Worm (Caenorhabditis elegans) whole organism, L1 larva: ENCODE measurements around the gene dylt-2.

ENCODE experiments used
- C34B4.2 ChIP-seq: sonication (generic microtip); optimal IDR thresholded peaks from 2 replicates; lab custom pipeline; 2017; ENCODE audit warnings: mild to moderate bottlenecking, missing genetic modification characterization, missing compliant biosample characterization
- blmp-1 ChIP-seq: fragments of 150-350 bp; optimal IDR thresholded peaks from 2 replicates; lab custom pipeline; 2014; ENCODE audit warnings: missing biosample characterization, missing genetic modification characterization
- ceh-63 ChIP-seq: fragments of 200-800 bp; sonication (Bioruptor generic); optimal IDR thresholded peaks from 2 replicates; lab custom pipeline; 2018; ENCODE audit warnings: mild to moderate bottlenecking, missing genetic modification characterization, missing compliant biosample characterization
- ceh-8 ChIP-seq: fragments of 200-800 bp; sonication (Bioruptor generic); optimal IDR thresholded peaks from 2 replicates; lab custom pipeline; 2018; ENCODE audit warnings: mild to moderate bottlenecking, missing genetic modification characterization, moderate library complexity, missing compliant biosample characterization
- ceh-88 ChIP-seq: fragments of 200-800 bp; sonication (Bioruptor generic); IDR thresholded peaks from 2 replicates; pipeline ENCODE4 v1.3.6; 2022; ENCODE audit warnings: missing genetic modification characterization, missing compliant biosample characterization
- ceh-90 ChIP-seq: sonication (generic microtip); optimal IDR thresholded peaks from 2 replicates; lab custom pipeline; 2016; ENCODE audit warnings: missing genetic modification characterization, missing compliant biosample characterization
- efl-1 ChIP-seq, 4 experiments: fragments of 150-350 bp; optimal IDR thresholded peaks in 3 of 4; peaks in 1 of 4; 1 replicate in 1 of 4; 2 replicates in 3 of 4; lab custom pipeline; 2014; ENCODE audit warnings: missing biosample characterization in 2 of 4, missing genetic modification characterization in 2 of 4, missing genetic modification reagents in 2 of 4
- egl-27 ChIP-seq, 2 experiments: fragments of 150-350 bp in 1 of 2; sonication (generic microtip); optimal IDR thresholded peaks; 3 replicates each; lab custom pipeline; 2017 to 2018; ENCODE audit warnings: missing biosample characterization in 2 of 2, missing genetic modification characterization in 2 of 2, missing genetic modification reagents in 2 of 2
- elt-2 ChIP-seq: sonication (generic microtip); optimal IDR thresholded peaks from 2 replicates; lab custom pipeline; 2016; ENCODE audit warnings: missing genetic modification characterization, mild to moderate bottlenecking, inconsistent platforms, missing compliant biosample characterization, missing genetic modification reagents
- fkh-8 ChIP-seq: sonication (generic microtip); optimal IDR thresholded peaks from 2 replicates; lab custom pipeline; 2016; ENCODE audit warnings: mild to moderate bottlenecking, missing genetic modification characterization, missing compliant biosample characterization
- grh-1 ChIP-seq: fragments of 200-800 bp; sonication (Bioruptor generic); IDR thresholded peaks from 2 replicates; pipeline ENCODE4 v1.3.6; 2022; ENCODE audit warnings: missing genetic modification reagents, missing genetic modification characterization, missing compliant biosample characterization
- hlh-4 ChIP-seq: sonication (generic microtip); optimal IDR thresholded peaks from 2 replicates; lab custom pipeline; 2016; ENCODE audit warnings: mild to moderate bottlenecking, missing genetic modification characterization, missing compliant biosample characterization
- irx-1 ChIP-seq: sonication (generic microtip); optimal IDR thresholded peaks from 2 replicates; lab custom pipeline; 2016; ENCODE audit warnings: missing genetic modification characterization, missing compliant biosample characterization
- lin-13 ChIP-seq: fragments of 150-350 bp; optimal IDR thresholded peaks from 2 replicates; lab custom pipeline; 2014; ENCODE audit warnings: missing biosample characterization, missing genetic modification reagents, missing genetic modification characterization
- lin-14 ChIP-seq: fragments of 200-800 bp; sonication (Bioruptor generic); optimal IDR thresholded peaks from 2 replicates; lab custom pipeline; 2018; ENCODE audit warnings: mild to moderate bottlenecking, missing genetic modification characterization, moderate library complexity, missing compliant biosample characterization
- lin-35 ChIP-seq, 2 experiments: fragments of 150-350 bp; optimal IDR thresholded peaks; 2 replicates each; lab custom pipeline; 2014; ENCODE audit warnings: missing biosample characterization in 2 of 2, missing genetic modification characterization in 2 of 2, missing genetic modification reagents in 2 of 2
- lsy-2 ChIP-seq, 2 experiments: fragments of 150-350 bp; optimal IDR thresholded peaks; 2 replicates each; lab custom pipeline; 2014; ENCODE audit warnings: missing biosample characterization in 2 of 2, missing genetic modification characterization in 2 of 2
- mab-9 ChIP-seq: fragments of 200-800 bp; sonication (Bioruptor generic); IDR thresholded peaks from 2 replicates; pipeline ENCODE4 v1.3.6; 2022; ENCODE audit warnings: missing genetic modification reagents, missing genetic modification characterization, missing compliant biosample characterization
- mep-1 ChIP-seq: fragments of 150-350 bp; optimal IDR thresholded peaks from 2 replicates; lab custom pipeline; 2014; ENCODE audit warnings: missing biosample characterization, missing genetic modification characterization
- nhr-11 ChIP-seq: fragments of 150-350 bp; optimal IDR thresholded peaks from 2 replicates; lab custom pipeline; 2014; ENCODE audit warnings: missing biosample characterization, missing genetic modification characterization
- nhr-20 ChIP-seq: sonication (generic microtip); optimal IDR thresholded peaks from 2 replicates; lab custom pipeline; 2016; ENCODE audit warnings: mild to moderate bottlenecking, missing genetic modification characterization, missing compliant biosample characterization
- nhr-237 ChIP-seq: fragments of 150-350 bp; optimal IDR thresholded peaks from 2 replicates; lab custom pipeline; 2014; ENCODE audit warnings: missing biosample characterization, missing genetic modification characterization
- nhr-71 ChIP-seq: sonication (generic microtip); optimal IDR thresholded peaks from 2 replicates; lab custom pipeline; 2016; ENCODE audit warnings: mild to moderate bottlenecking, missing genetic modification characterization, moderate library complexity, missing compliant biosample characterization
- nhr-76 ChIP-seq: sonication (generic microtip); optimal IDR thresholded peaks from 2 replicates; lab custom pipeline; 2017; ENCODE audit warnings: missing biosample characterization, missing genetic modification characterization
- nhr-84 ChIP-seq: sonication (generic microtip); optimal IDR thresholded peaks from 2 replicates; lab custom pipeline; 2017; ENCODE audit warnings: missing biosample characterization, missing genetic modification characterization
- nhr-85 ChIP-seq: sonication (generic microtip); peaks from one replicate; lab custom pipeline; 2016; ENCODE audit warnings: missing genetic modification characterization, inconsistent platforms, missing compliant biosample characterization
- nhr-90 ChIP-seq: sonication (generic microtip); optimal IDR thresholded peaks from 2 replicates; lab custom pipeline; 2016; ENCODE audit warnings: mild to moderate bottlenecking, missing genetic modification characterization, missing compliant biosample characterization; ENCODE audit not compliant: poor library complexity
- rnt-1 ChIP-seq: sonication (generic microtip); optimal IDR thresholded peaks from 2 replicates; lab custom pipeline; 2016; ENCODE audit warnings: mild to moderate bottlenecking, missing genetic modification characterization, moderate library complexity, missing compliant biosample characterization
- sptf-1 ChIP-seq: fragments of 150-350 bp; optimal IDR thresholded peaks from 2 replicates; lab custom pipeline; 2014; ENCODE audit warnings: missing biosample characterization, missing genetic modification characterization
- swsn-7 ChIP-seq: sonication (generic microtip); optimal IDR thresholded peaks from 2 replicates; lab custom pipeline; 2016; ENCODE audit warnings: missing genetic modification characterization, missing compliant biosample characterization
- unc-130 ChIP-seq: fragments of 150-350 bp; optimal IDR thresholded peaks from 2 replicates; lab custom pipeline; 2017; ENCODE audit warnings: missing biosample characterization, missing genetic modification characterization, inconsistent platforms
- unc-30 ChIP-seq: sonication (generic microtip); optimal IDR thresholded peaks from 2 replicates; lab custom pipeline; 2017; ENCODE audit warnings: missing biosample characterization, missing genetic modification characterization
- vab-15 ChIP-seq: sonication (generic microtip); optimal IDR thresholded peaks from 2 replicates; lab custom pipeline; 2017; ENCODE audit warnings: missing genotype, mild to moderate bottlenecking, missing genetic modification characterization, missing compliant biosample characterization
- zip-4 ChIP-seq: fragments of 200-800 bp; sonication (Bioruptor generic); optimal IDR thresholded peaks from 2 replicates; lab custom pipeline; 2018; ENCODE audit warnings: mild to moderate bottlenecking, missing genetic modification characterization, moderate library complexity, missing compliant biosample characterization

The dylt-2 gene

ce11 chrX:8933508-8933907 is 6.5 kb downstream of the dylt-2 start:
- TF ChIP-seq irx-1 (tag; lab: Kevin White, UChicago), result no peak
- TF ChIP-seq nhr-84 (tag; lab: Kevin White, UChicago), result no peak
- TF ChIP-seq swsn-7 (tag; lab: Kevin White, UChicago), result no peak
- no peak for TF ChIP-seq sptf-1
- TF ChIP-seq vab-15, result no peak
- TF ChIP-seq mep-1, result no peak
- no peak for TF ChIP-seq egl-27 (tag; optimal IDR thresholded peaks at IDR 0.05; lab: Kevin White, UChicago)
- TF ChIP-seq blmp-1, result peak; percentile 56

- no peak for TF ChIP-seq ceh-88 (GFP tag; lab: Robert Waterston, UW)
- no peak for TF ChIP-seq nhr-76
- no peak for TF ChIP-seq mab-9 (GFP tag; lab: Robert Waterston, UW)
- TF ChIP-seq nhr-237 (tag; lab: Kevin White, UChicago), result no peak
- no peak for TF ChIP-seq nhr-84 (tag; lab: Kevin White, UChicago)
- no peak for TF ChIP-seq unc-130
- no peak for TF ChIP-seq unc-30 (tag; lab: Kevin White, UChicago)
- TF ChIP-seq nhr-90 (tag; lab: Kevin White, UChicago), result peak; percentile 11
- no peak for TF ChIP-seq rnt-1
- TF ChIP-seq ceh-63, result no peak
- no peak for TF ChIP-seq C34B4.2 (tag; lab: Kevin White, UChicago)
- no peak for TF ChIP-seq hlh-4 (tag; lab: Kevin White, UChicago)
- TF ChIP-seq lsy-2 (tag; optimal IDR thresholded peaks at IDR 0.05; lab: Kevin White, UChicago), result no peak
- TF ChIP-seq elt-2 (tag; lab: Kevin White, UChicago), result peak; percentile 96
- TF ChIP-seq nhr-20, result peak; percentile 66
- TF ChIP-seq fkh-8 (tag; lab: Kevin White, UChicago), result no peak
- TF ChIP-seq nhr-71 (tag; lab: Kevin White, UChicago), result peak; percentile 14
- TF ChIP-seq lin-35 (GFP tag; optimal IDR thresholded peaks at IDR 0.05; lab: Kevin White, UChicago), result peak in 1 of 2 experiments; percentile 52
- no peak for TF ChIP-seq grh-1 (GFP tag; lab: Robert Waterston, UW)
- no peak for TF ChIP-seq ceh-90 (tag; lab: Kevin White, UChicago)
Measured at ce11 chrX:8932387-8932786, 7.6 kb downstream of the dylt-2 start.

ce11 chrX:8931647-8932046 is 8.3 kb downstream of the dylt-2 start:
- TF ChIP-seq efl-1 (optimal IDR thresholded peaks at IDR 0.05; lab: Kevin White, UChicago) (no peak), efl-1 (GFP tag; optimal IDR thresholded peaks at IDR 0.05 in 1 of 2; lab: Kevin White, UChicago) (peak in 1 of 2 experiments; percentile 88), zip-4 (GFP tag; lab: Kevin White, UChicago) (no peak)

- TF ChIP-seq hlh-4 (tag; lab: Kevin White, UChicago) (no peak), nhr-20 (no peak)
Measured at ce11 chrX:8930879-8931278, 9.1 kb downstream of the dylt-2 start, which contains the start of gene acs-22. Gene acs-22, plus strand, starts transcription at chrX:8931179.

- TF ChIP-seq nhr-85 (tag; lab: Kevin White, UChicago), result peak; percentile 43
- no peak for TF ChIP-seq lin-13 (GFP tag; lab: Kevin White, UChicago)
- TF ChIP-seq nhr-11 (tag; lab: Kevin White, UChicago), result no peak
- TF ChIP-seq blmp-1, result peak; percentile 92
Measured at ce11 chrX:8929688-8930087, 10.3 kb downstream of the dylt-2 start.

- TF ChIP-seq lin-14, result peak; percentile 8
- peak; percentile 68 for TF ChIP-seq ceh-8 (GFP tag; lab: Kevin White, UChicago)
- no peak for TF ChIP-seq lin-13 (GFP tag; lab: Kevin White, UChicago)
Measured at ce11 chrX:8926865-8927264, 13.1 kb downstream of the dylt-2 start.
